Worm (Caenorhabditis elegans) whole organism, L1 larva: ENCODE data around the gene R05H5.7.
A peak's percentile ranks its signal among the peaks of the same experiment; 100 is the strongest.

Source experiments
- C16A3.4 ChIP-seq: fragments of 150-350 bp; optimal IDR thresholded peaks from 2 replicates; lab custom pipeline; 2014; ENCODE audit warnings: missing biosample characterization, missing genetic modification characterization
- F16B12.6 ChIP-seq: fragments of 150-350 bp; optimal IDR thresholded peaks from 2 replicates; lab custom pipeline; 2014; ENCODE audit warnings: missing biosample characterization, missing genetic modification characterization
- ama-1 ChIP-seq: fragments of 150-350 bp; optimal IDR thresholded peaks from 2 replicates; lab custom pipeline; 2014
- ceh-63 ChIP-seq: fragments of 200-800 bp; sonication (Bioruptor generic); optimal IDR thresholded peaks from 2 replicates; lab custom pipeline; 2018; ENCODE audit warnings: mild to moderate bottlenecking, missing genetic modification characterization, missing compliant biosample characterization
- ceh-82 ChIP-seq, 3 experiments: fragments of 150-350 bp in 1 of 3; sonication (generic microtip) in 2 of 3; optimal IDR thresholded peaks; 2 replicates each; lab custom pipeline; 2014 to 2017; ENCODE audit warnings: missing biosample characterization in 3 of 3, missing genetic modification characterization in 3 of 3
- dpl-1 ChIP-seq, 3 experiments: fragments of 150-350 bp in 2 of 3; sonication (generic microtip) in 1 of 3; optimal IDR thresholded peaks; 2 replicates each; lab custom pipeline; 2014 to 2017; ENCODE audit warnings: missing biosample characterization in 3 of 3, missing genetic modification characterization in 3 of 3, missing genetic modification reagents in 3 of 3
- efl-1 ChIP-seq, 4 experiments: fragments of 150-350 bp; optimal IDR thresholded peaks in 3 of 4; peaks in 1 of 4; 1 replicate in 1 of 4; 2 replicates in 3 of 4; lab custom pipeline; 2014; ENCODE audit warnings: missing biosample characterization in 2 of 4, missing genetic modification characterization in 2 of 4, missing genetic modification reagents in 2 of 4
- efl-3 ChIP-seq: fragments of 200-800 bp; sonication (Bioruptor generic); optimal IDR thresholded peaks from 2 replicates; lab custom pipeline; 2018; ENCODE audit warnings: mild to moderate bottlenecking, missing genetic modification characterization, missing compliant biosample characterization
- elt-2 ChIP-seq: sonication (generic microtip); optimal IDR thresholded peaks from 2 replicates; lab custom pipeline; 2016; ENCODE audit warnings: missing genetic modification characterization, mild to moderate bottlenecking, inconsistent platforms, missing compliant biosample characterization, missing genetic modification reagents
- elt-3 ChIP-seq, 6 experiments: fragments of 150-350 bp in 1 of 6; sonication (generic microtip); optimal IDR thresholded peaks; 2 replicates each; lab custom pipeline; 2017 to 2018; ENCODE audit warnings: missing biosample characterization in 6 of 6, missing genetic modification characterization in 6 of 6, inconsistent platforms in 1 of 6
- fkh-10 ChIP-seq: sonication (generic microtip); optimal IDR thresholded peaks from 2 replicates; lab custom pipeline; 2017; ENCODE audit warnings: missing biosample characterization, missing genetic modification reagents, missing genetic modification characterization
- fkh-4 ChIP-seq: sonication (generic microtip); optimal IDR thresholded peaks from 2 replicates; lab custom pipeline; 2016; ENCODE audit warnings: missing compliant biosample characterization, missing genetic modification characterization, borderline replicate concordance
- fkh-8 ChIP-seq: sonication (generic microtip); optimal IDR thresholded peaks from 2 replicates; lab custom pipeline; 2016; ENCODE audit warnings: mild to moderate bottlenecking, missing genetic modification characterization, missing compliant biosample characterization
- irx-1 ChIP-seq: sonication (generic microtip); optimal IDR thresholded peaks from 2 replicates; lab custom pipeline; 2016; ENCODE audit warnings: missing genetic modification characterization, missing compliant biosample characterization
- isw-1 ChIP-seq: fragments of 200-800 bp; sonication (Bioruptor generic); IDR thresholded peaks from 2 replicates; pipeline ENCODE4 v1.3.6; 2022; ENCODE audit warnings: missing genetic modification characterization, missing compliant biosample characterization
- lin-14 ChIP-seq: fragments of 200-800 bp; sonication (Bioruptor generic); optimal IDR thresholded peaks from 2 replicates; lab custom pipeline; 2018; ENCODE audit warnings: mild to moderate bottlenecking, missing genetic modification characterization, moderate library complexity, missing compliant biosample characterization
- lin-39 ChIP-seq: fragments of 150-350 bp; optimal IDR thresholded peaks from 2 replicates; lab custom pipeline; 2014; ENCODE audit warnings: missing biosample characterization, missing genetic modification reagents, missing genetic modification characterization
- lir-3 ChIP-seq: sonication (generic microtip); optimal IDR thresholded peaks from 2 replicates; lab custom pipeline; 2016; ENCODE audit warnings: mild to moderate bottlenecking, missing genetic modification characterization, moderate library complexity, missing compliant biosample characterization; ENCODE audit not compliant: poor library complexity
- lsy-2 ChIP-seq, 2 experiments: fragments of 150-350 bp; optimal IDR thresholded peaks; 2 replicates each; lab custom pipeline; 2014; ENCODE audit warnings: missing biosample characterization in 2 of 2, missing genetic modification characterization in 2 of 2
- mdl-1 ChIP-seq, 2 experiments: fragments of 150-350 bp; optimal IDR thresholded peaks; 2 replicates each; lab custom pipeline; 2014 to 2017; ENCODE audit warnings: missing biosample characterization in 2 of 2, missing genetic modification characterization in 2 of 2, inconsistent platforms in 1 of 2
- mef-2 ChIP-seq: fragments of 150-350 bp; optimal IDR thresholded peaks from 2 replicates; lab custom pipeline; 2014; ENCODE audit warnings: missing biosample characterization, missing genetic modification characterization
- mep-1 ChIP-seq: fragments of 150-350 bp; optimal IDR thresholded peaks from 2 replicates; lab custom pipeline; 2014; ENCODE audit warnings: missing biosample characterization, missing genetic modification characterization
- nhr-11 ChIP-seq: fragments of 150-350 bp; optimal IDR thresholded peaks from 2 replicates; lab custom pipeline; 2014; ENCODE audit warnings: missing biosample characterization, missing genetic modification characterization
- nhr-12 ChIP-seq: sonication (generic microtip); optimal IDR thresholded peaks from 2 replicates; lab custom pipeline; 2017; ENCODE audit warnings: missing biosample characterization, missing genetic modification characterization
- nhr-19 ChIP-seq: fragments of 200-800 bp; sonication (Bioruptor generic); conservative IDR thresholded peaks from 2 replicates; pipeline ENCODE4 v1.3.6; 2022; ENCODE audit warnings: missing genetic modification characterization, missing compliant biosample characterization
- nhr-237 ChIP-seq: fragments of 150-350 bp; optimal IDR thresholded peaks from 2 replicates; lab custom pipeline; 2014; ENCODE audit warnings: missing biosample characterization, missing genetic modification characterization
- nhr-71 ChIP-seq: sonication (generic microtip); optimal IDR thresholded peaks from 2 replicates; lab custom pipeline; 2016; ENCODE audit warnings: mild to moderate bottlenecking, missing genetic modification characterization, moderate library complexity, missing compliant biosample characterization
- nhr-77 ChIP-seq: fragments of 150-350 bp; optimal IDR thresholded peaks from 2 replicates; lab custom pipeline; 2014; ENCODE audit warnings: missing biosample characterization, missing genetic modification characterization
- nhr-90 ChIP-seq: sonication (generic microtip); optimal IDR thresholded peaks from 2 replicates; lab custom pipeline; 2016; ENCODE audit warnings: mild to moderate bottlenecking, missing genetic modification characterization, missing compliant biosample characterization; ENCODE audit not compliant: poor library complexity
- pqm-1 ChIP-seq: sonication (generic microtip); optimal IDR thresholded peaks from 3 replicates; lab custom pipeline; 2017; ENCODE audit warnings: missing biosample characterization, missing genetic modification characterization
- snpc-4 ChIP-seq: fragments of 150-350 bp; optimal IDR thresholded peaks from 2 replicates; lab custom pipeline; 2014; ENCODE audit warnings: missing biosample characterization, missing genetic modification characterization
- sptf-1 ChIP-seq: fragments of 150-350 bp; optimal IDR thresholded peaks from 2 replicates; lab custom pipeline; 2014; ENCODE audit warnings: missing biosample characterization, missing genetic modification characterization
- swsn-7 ChIP-seq: sonication (generic microtip); optimal IDR thresholded peaks from 2 replicates; lab custom pipeline; 2016; ENCODE audit warnings: missing genetic modification characterization, missing compliant biosample characterization
- tbx-2 ChIP-seq: sonication (generic microtip); optimal IDR thresholded peaks from 2 replicates; lab custom pipeline; 2016; ENCODE audit warnings: missing genetic modification characterization, missing compliant biosample characterization
- unc-98 ChIP-seq: fragments of 200-800 bp; sonication (Bioruptor generic); IDR thresholded peaks from 2 replicates; pipeline ENCODE4 v1.3.6; 2022; ENCODE audit warnings: missing genetic modification characterization, missing compliant biosample characterization
- vab-15 ChIP-seq: sonication (generic microtip); optimal IDR thresholded peaks from 2 replicates; lab custom pipeline; 2017; ENCODE audit warnings: missing genotype, mild to moderate bottlenecking, missing genetic modification characterization, missing compliant biosample characterization
- zag-1 ChIP-seq: fragments of 150-350 bp; optimal IDR thresholded peaks from 2 replicates; lab custom pipeline; 2014; ENCODE audit warnings: missing biosample characterization, missing genetic modification characterization
- zip-4 ChIP-seq: fragments of 200-800 bp; sonication (Bioruptor generic); optimal IDR thresholded peaks from 2 replicates; lab custom pipeline; 2018; ENCODE audit warnings: mild to moderate bottlenecking, missing genetic modification characterization, moderate library complexity, missing compliant biosample characterization
- ztf-11 ChIP-seq, 2 experiments: sonication (generic microtip); optimal IDR thresholded peaks; 2 replicates each; lab custom pipeline; 2016 to 2017; ENCODE audit warnings: missing genetic modification characterization in 2 of 2, missing biosample characterization in 1 of 2, missing compliant biosample characterization in 1 of 2
- ztf-4 ChIP-seq: fragments of 150-350 bp; optimal IDR thresholded peaks from 2 replicates; lab custom pipeline; 2014; ENCODE audit warnings: missing biosample characterization, missing genetic modification characterization

R05H5.7 gene

ce11 chrII:10222577-10222976 is 30.3 kb downstream of the R05H5.7 start, which contains the start of gene plc-3:
Gene plc-3 (plus strand): TSS chrII:10222877.
- no peak for TF ChIP-seq efl-1 (optimal IDR thresholded peaks at IDR 0.05; lab: Kevin White, UChicago)
- peak in 1 of 2 experiments; percentile 38 for TF ChIP-seq efl-1 (GFP tag; optimal IDR thresholded peaks at IDR 0.05 in 1 of 2; lab: Kevin White, UChicago)
- no peak for TF ChIP-seq F16B12.6 (tag; lab: Kevin White, UChicago)

DNA sequence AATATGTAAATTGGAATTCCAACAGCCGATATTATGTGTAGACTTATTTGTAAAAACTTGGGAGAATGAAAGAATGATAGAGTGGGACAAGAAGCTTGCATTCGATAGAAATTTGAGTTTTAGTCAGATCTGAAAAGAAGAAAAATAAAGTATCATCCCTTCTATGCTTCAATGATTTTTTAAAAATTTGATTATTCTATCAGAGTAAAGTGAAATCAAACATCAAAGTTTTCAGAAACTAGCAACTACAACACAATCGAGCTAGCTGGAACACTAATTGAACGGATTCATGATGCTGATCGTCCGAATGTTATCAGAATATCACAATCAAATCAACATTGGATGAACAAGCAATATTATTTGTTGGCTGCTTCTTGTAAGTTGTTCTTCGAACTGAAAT is 34.7 kb downstream of the R05H5.7 start, which contains the start of gene srh-135:
Gene srh-135 (minus strand): TSS at position 101 of the 400 bp plus-strand sequence.
- TF ChIP-seq tbx-2 (tag; lab: Kevin White, UChicago) (no peak), elt-2 (tag; lab: Kevin White, UChicago) (no peak), fkh-10 (no peak), zag-1 (tag; lab: Kevin White, UChicago) (no peak), efl-3 (GFP tag; lab: Kevin White, UChicago) (no peak), zip-4 (GFP tag; lab: Kevin White, UChicago) (no peak), nhr-77 (tag; lab: Kevin White, UChicago) (no peak), ceh-82 (tag; optimal IDR thresholded peaks at IDR 0.05; lab: Kevin White, UChicago) (no peak), ztf-11 (tag; optimal IDR thresholded peaks at IDR 0.05; lab: Kevin White, UChicago) (no peak), irx-1 (tag; lab: Kevin White, UChicago) (no peak), dpl-1 (GFP tag; optimal IDR thresholded peaks at IDR 0.05; lab: Kevin White, UChicago) (no peak), ztf-4 (no peak), pqm-1 (tag; lab: Kevin White, UChicago) (no peak), nhr-19 (GFP tag; lab: Robert Waterston, UW) (no peak), F16B12.6 (tag; lab: Kevin White, UChicago) (no peak), lin-14 (no peak)

DNA sequence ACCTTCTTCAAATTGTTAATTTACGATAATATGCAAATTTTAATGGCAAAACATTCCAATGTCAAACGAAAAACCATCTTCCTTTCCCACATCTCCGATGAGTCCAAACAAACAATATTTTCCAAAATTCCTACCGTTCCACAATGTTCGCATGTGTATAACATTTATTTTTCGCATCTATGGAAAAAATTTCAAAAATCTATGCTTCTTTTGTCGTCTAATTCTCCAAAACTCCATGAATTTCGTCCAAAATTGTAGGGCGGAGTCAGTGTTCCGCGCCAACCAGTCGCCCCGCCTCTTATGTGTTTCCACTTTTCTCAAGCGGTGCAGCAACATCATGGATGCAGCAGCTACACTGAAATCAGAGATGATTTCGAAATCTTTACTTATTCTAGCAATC is 38.7 kb downstream of the R05H5.7 start, which contains the start of gene T01E8.8:
Gene T01E8.8 (plus strand): TSS at position 301 of the 400 bp plus-strand sequence.
- no peak for TF ChIP-seq ceh-63 (GFP tag; lab: Kevin White, UChicago)
- no peak for TF ChIP-seq ama-1 (lab: Kevin White, UChicago)
- no peak for TF ChIP-seq nhr-12 (tag; lab: Kevin White, UChicago)
- no peak for TF ChIP-seq snpc-4 (tag; lab: Kevin White, UChicago)
- TF ChIP-seq nhr-11 (tag; lab: Kevin White, UChicago) = no peak
- TF ChIP-seq lsy-2 (tag; optimal IDR thresholded peaks at IDR 0.05; lab: Kevin White, UChicago) = no peak
- no peak for TF ChIP-seq nhr-90
- no peak for TF ChIP-seq ztf-11 (tag; optimal IDR thresholded peaks at IDR 0.05; lab: Kevin White, UChicago)
- no peak for TF ChIP-seq lin-14
- TF ChIP-seq ceh-82 (tag; optimal IDR thresholded peaks at IDR 0.05; lab: Kevin White, UChicago) = no peak
- TF ChIP-seq elt-3 (tag; optimal IDR thresholded peaks at IDR 0.05; lab: Kevin White, UChicago) = no peak
- TF ChIP-seq fkh-10 = no peak
- TF ChIP-seq unc-98 = no peak
- no peak for TF ChIP-seq swsn-7 (tag; lab: Kevin White, UChicago)
- TF ChIP-seq efl-1 (optimal IDR thresholded peaks at IDR 0.05; lab: Kevin White, UChicago) = no peak
- no peak for TF ChIP-seq efl-1 (GFP tag; optimal IDR thresholded peaks at IDR 0.05 in 1 of 2; lab: Kevin White, UChicago)

DNA sequence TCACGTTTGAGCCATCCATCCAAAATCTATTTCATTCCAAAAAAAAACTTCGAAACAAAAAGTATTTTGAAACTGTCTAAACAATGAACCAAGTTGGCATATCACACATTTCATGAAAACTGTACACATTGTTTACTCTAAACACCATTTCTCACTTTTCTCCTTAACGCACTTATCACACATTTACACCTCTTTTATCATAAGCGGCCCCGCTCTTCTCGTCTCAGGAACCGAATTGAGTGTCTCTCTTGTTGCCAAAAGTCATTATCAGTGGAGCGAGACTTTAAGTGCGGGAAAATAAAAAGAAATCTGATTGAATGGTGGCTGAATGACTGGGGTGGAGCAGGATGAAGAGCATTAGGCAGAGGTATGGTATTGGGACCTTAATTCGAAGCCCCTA is 39.6 kb downstream of the R05H5.7 start:
- TF ChIP-seq nhr-11 (tag; lab: Kevin White, UChicago) (no peak), elt-2 (tag; lab: Kevin White, UChicago) (peak; percentile 57)

ce11 chrII:10234398-10234797 is 42.1 kb downstream of the R05H5.7 start, which contains the start of gene ubxn-5:
Gene ubxn-5 (minus strand): TSS chrII:10234498.
- TF ChIP-seq ama-1 (lab: Kevin White, UChicago) = no peak
- no peak for TF ChIP-seq isw-1
- TF ChIP-seq mdl-1 (tag; optimal IDR thresholded peaks at IDR 0.05; lab: Kevin White, UChicago) = no peak
- TF ChIP-seq ceh-63 (GFP tag; lab: Kevin White, UChicago) = no peak

- TF ChIP-seq isw-1 (no peak), lir-3 (tag; lab: Kevin White, UChicago) (no peak), fkh-10 (no peak), C16A3.4 (tag; lab: Kevin White, UChicago) (no peak), fkh-4 (tag; lab: Kevin White, UChicago) (no peak), fkh-8 (tag; lab: Kevin White, UChicago) (no peak), nhr-71 (tag; lab: Kevin White, UChicago) (no peak), mep-1 (tag; lab: Kevin White, UChicago) (no peak), vab-15 (tag; lab: Kevin White, UChicago) (no peak), lin-39 (tag; lab: Kevin White, UChicago) (no peak), mef-2 (tag; lab: Kevin White, UChicago) (no peak), sptf-1 (tag; lab: Kevin White, UChicago) (no peak), nhr-237 (tag; lab: Kevin White, UChicago) (no peak)
Measured at ce11 chrII:10239595-10239994, 47.3 kb downstream of the R05H5.7 start, which contains the start of gene mec-15. Gene mec-15 (minus strand): TSS chrII:10239695.
